Worm (Caenorhabditis elegans) whole organism, L3 larva: ENCODE results near the gene F44G4.6.

Experiments used
- R02D3.7 ChIP-seq: fragments of 150-350 bp; optimal IDR thresholded peaks from 2 replicates; lab custom pipeline; 2014; ENCODE audit warnings: missing biosample characterization, missing genetic modification characterization
- ZK546.5 ChIP-seq: sonication (generic microtip); optimal IDR thresholded peaks from 2 replicates; lab custom pipeline; 2017; ENCODE audit warnings: missing biosample characterization, missing genetic modification characterization
- aly-2 ChIP-seq: fragments of 150-350 bp; optimal IDR thresholded peaks from 2 replicates; lab custom pipeline; 2014; ENCODE audit warnings: missing biosample characterization, missing genetic modification characterization
- ama-1 ChIP-seq: fragments of 150-350 bp; optimal IDR thresholded peaks from 2 replicates; lab custom pipeline; 2018
- ceh-16 ChIP-seq: sonication (generic microtip); optimal IDR thresholded peaks from 2 replicates; lab custom pipeline; 2017; ENCODE audit warnings: missing biosample characterization, missing genetic modification characterization
- ceh-82 ChIP-seq: fragments of 150-350 bp; optimal IDR thresholded peaks from 2 replicates; lab custom pipeline; 2014; ENCODE audit warnings: missing biosample characterization, missing genetic modification characterization
- ceh-9 ChIP-seq: sonication (generic microtip); optimal IDR thresholded peaks from 2 replicates; lab custom pipeline; 2018; ENCODE audit warnings: missing biosample characterization, missing genetic modification characterization
- daf-12 ChIP-seq: fragments of 150-350 bp; optimal IDR thresholded peaks from 2 replicates; lab custom pipeline; 2014; ENCODE audit warnings: missing biosample characterization, missing genetic modification reagents, missing genetic modification characterization
- egl-27 ChIP-seq: sonication (generic microtip); optimal IDR thresholded peaks from 4 replicates; lab custom pipeline; 2017; ENCODE audit warnings: missing biosample characterization, missing genetic modification reagents, missing genetic modification characterization
- egl-5 ChIP-seq: fragments of 150-350 bp; optimal IDR thresholded peaks from 2 replicates; lab custom pipeline; 2017; ENCODE audit warnings: missing biosample characterization, missing genetic modification reagents, missing genetic modification characterization, inconsistent platforms
- elt-1 ChIP-seq: fragments of 150-350 bp; optimal IDR thresholded peaks from 2 replicates; lab custom pipeline; 2014; ENCODE audit warnings: missing biosample characterization, missing genetic modification characterization
- elt-2 ChIP-seq: sonication (generic microtip); optimal IDR thresholded peaks from 2 replicates; lab custom pipeline; 2016; ENCODE audit warnings: missing genetic modification reagents, mild to moderate bottlenecking, missing genetic modification characterization, missing compliant biosample characterization
- elt-3 ChIP-seq, 3 experiments: fragments of 150-350 bp in 1 of 3; sonication (generic microtip) in 2 of 3; optimal IDR thresholded peaks; 2 replicates in 2 of 3; 4 replicates in 1 of 3; lab custom pipeline; 2014 to 2017; ENCODE audit warnings: missing biosample characterization in 3 of 3, missing genetic modification characterization in 3 of 3
- eor-1 ChIP-seq, 2 experiments: fragments of 150-350 bp; optimal IDR thresholded peaks; 2 replicates each; lab custom pipeline; 2014 to 2018; ENCODE audit warnings: missing biosample characterization in 2 of 2, missing genetic modification characterization in 2 of 2
- fkh-10 ChIP-seq: sonication (generic microtip); optimal IDR thresholded peaks from 2 replicates; lab custom pipeline; 2017; ENCODE audit warnings: missing biosample characterization, missing genetic modification reagents, missing genetic modification characterization
- fkh-2 ChIP-seq: fragments of 150-350 bp; optimal IDR thresholded peaks from 2 replicates; lab custom pipeline; 2014; ENCODE audit warnings: missing biosample characterization, missing genetic modification reagents, missing genetic modification characterization
- hmg-11 ChIP-seq: sonication (generic microtip); optimal IDR thresholded peaks from 2 replicates; lab custom pipeline; 2016; ENCODE audit warnings: missing genetic modification characterization, missing compliant biosample characterization
- lin-15B ChIP-seq: fragments of 150-350 bp; optimal IDR thresholded peaks from 2 replicates; lab custom pipeline; 2014; ENCODE audit warnings: missing biosample characterization, missing genetic modification characterization
- lin-39 ChIP-seq: fragments of 150-350 bp; optimal IDR thresholded peaks from 2 replicates; lab custom pipeline; 2018; ENCODE audit warnings: missing biosample characterization, missing genetic modification reagents, missing genetic modification characterization
- mml-1 ChIP-seq: fragments of 150-350 bp; sonication (generic microtip); optimal IDR thresholded peaks from 3 replicates; lab custom pipeline; 2014; ENCODE audit warnings: missing biosample characterization, missing genetic modification characterization
- nhr-12 ChIP-seq: fragments of 150-350 bp; optimal IDR thresholded peaks from 2 replicates; lab custom pipeline; 2014; ENCODE audit warnings: missing biosample characterization, missing genetic modification characterization
- nhr-23 ChIP-seq: fragments of 150-350 bp; optimal IDR thresholded peaks from 2 replicates; lab custom pipeline; 2014; ENCODE audit warnings: missing biosample characterization, missing genetic modification reagents, missing genetic modification characterization
- nhr-25 ChIP-seq: sonication (generic microtip); optimal IDR thresholded peaks from 2 replicates; lab custom pipeline; 2017; ENCODE audit warnings: missing biosample characterization, missing genetic modification characterization
- nhr-43 ChIP-seq: sonication (generic microtip); optimal IDR thresholded peaks from 2 replicates; lab custom pipeline; 2016; ENCODE audit warnings: mild to moderate bottlenecking, missing genetic modification characterization, missing compliant biosample characterization; ENCODE audit not compliant: poor library complexity, severe bottlenecking
- nhr-67 ChIP-seq: fragments of 150-350 bp; optimal IDR thresholded peaks from 2 replicates; lab custom pipeline; 2014; ENCODE audit warnings: missing biosample characterization, missing genetic modification characterization
- nhr-76 ChIP-seq: fragments of 150-350 bp; sonication (generic microtip); optimal IDR thresholded peaks from 5 replicates; lab custom pipeline; 2014; ENCODE audit warnings: missing biosample characterization, missing genetic modification characterization
- nhr-77 ChIP-seq: fragments of 150-350 bp; optimal IDR thresholded peaks from 2 replicates; lab custom pipeline; 2014; ENCODE audit warnings: missing biosample characterization, missing genetic modification characterization
- pha-4 ChIP-seq: fragments of 150-350 bp; optimal IDR thresholded peaks from 2 replicates; lab custom pipeline; 2014; ENCODE audit warnings: missing biosample characterization, missing genetic modification reagents, missing genetic modification characterization
- pqm-1 ChIP-seq: fragments of 150-350 bp; optimal IDR thresholded peaks from 2 replicates; lab custom pipeline; 2017; ENCODE audit warnings: missing biosample characterization, missing genetic modification characterization, inconsistent platforms
- sea-2 ChIP-seq: fragments of 150-350 bp; sonication (generic microtip); optimal IDR thresholded peaks from 4 replicates; lab custom pipeline; 2014; ENCODE audit warnings: missing biosample characterization, missing genetic modification reagents, missing genetic modification characterization
- skn-1 ChIP-seq: fragments of 150-350 bp; optimal IDR thresholded peaks from 2 replicates; lab custom pipeline; 2014; ENCODE audit warnings: missing biosample characterization, missing genetic modification characterization
- snpc-4 ChIP-seq: fragments of 150-350 bp; optimal IDR thresholded peaks from 2 replicates; lab custom pipeline; 2014; ENCODE audit warnings: missing biosample characterization, missing genetic modification characterization
- unc-39 ChIP-seq: sonication (generic microtip); optimal IDR thresholded peaks from 4 replicates; lab custom pipeline; 2017; ENCODE audit warnings: missing biosample characterization, missing genetic modification characterization
- ztf-11 ChIP-seq: fragments of 150-350 bp; optimal IDR thresholded peaks from 2 replicates; lab custom pipeline; 2014; ENCODE audit warnings: missing biosample characterization, missing genetic modification characterization
- ztf-4 ChIP-seq: fragments of 150-350 bp; optimal IDR thresholded peaks from 2 replicates; lab custom pipeline; 2014; ENCODE audit warnings: missing biosample characterization, missing genetic modification characterization

F44G4.6 gene

DNA sequence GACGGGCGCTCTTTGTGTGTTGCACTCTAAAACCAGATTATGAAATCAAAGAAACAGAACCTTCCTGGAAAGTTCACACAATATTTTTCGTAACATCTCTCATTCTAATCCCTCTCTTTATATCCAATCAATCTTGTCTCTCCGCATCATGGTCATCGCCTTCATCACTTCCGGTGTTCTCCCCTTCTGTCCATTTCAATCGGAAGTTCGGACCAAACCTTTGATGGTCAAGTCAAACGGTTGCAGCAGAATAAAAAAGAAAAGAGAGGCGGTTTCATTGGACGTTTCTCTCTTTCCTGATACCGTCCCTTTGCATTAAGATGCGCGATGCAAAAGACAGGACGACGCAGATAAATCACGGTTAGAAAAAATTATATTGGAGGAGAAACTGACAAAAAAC lies 31.4 kb upstream of the F44G4.6 start:
- TF ChIP-seq nhr-25 (tag; lab: Kevin White, UChicago) (peak; percentile 11), nhr-23 (tag; lab: Kevin White, UChicago) (peak; percentile 27), unc-39 (tag; lab: Kevin White, UChicago) (no peak)

- TF ChIP-seq nhr-23 (tag; lab: Kevin White, UChicago) (peak; percentile 57), nhr-77 (tag; lab: Kevin White, UChicago) (no peak)
These were observed 30.3 kb upstream of the F44G4.6 start for ce11 chrII:9031891-9032290.

DNA sequence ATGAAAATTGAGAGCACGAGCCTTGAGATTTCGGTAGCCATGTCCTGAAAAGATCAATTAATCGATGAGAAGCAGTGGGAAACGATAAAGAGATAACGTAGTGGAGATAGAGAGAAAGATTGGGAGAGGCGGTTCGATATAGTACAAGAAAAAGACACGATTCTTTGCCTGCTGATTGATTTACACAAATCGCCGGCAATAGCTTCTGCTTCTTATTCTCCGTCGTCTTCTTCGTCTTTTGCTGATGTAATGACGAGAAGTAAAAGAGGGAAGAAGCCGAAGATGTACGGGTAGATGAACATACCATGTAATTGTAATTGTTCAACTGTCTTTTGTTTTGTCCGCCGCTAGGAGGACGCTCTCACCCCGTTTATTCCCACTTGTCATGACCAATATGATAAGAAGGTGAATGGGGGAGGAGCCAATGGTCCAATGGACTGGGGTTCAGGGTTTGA lies 27.7 kb upstream of the F44G4.6 start, which contains the start of gene F37B12.1:
TSS of gene F37B12.1 (minus strand) at position 51 of the 455 bp plus-strand sequence.
- TF ChIP-seq ama-1 (lab: Kevin White, UChicago) (peak; percentile 2), ceh-16 (tag; lab: Kevin White, UChicago) (no peak)

DNA sequence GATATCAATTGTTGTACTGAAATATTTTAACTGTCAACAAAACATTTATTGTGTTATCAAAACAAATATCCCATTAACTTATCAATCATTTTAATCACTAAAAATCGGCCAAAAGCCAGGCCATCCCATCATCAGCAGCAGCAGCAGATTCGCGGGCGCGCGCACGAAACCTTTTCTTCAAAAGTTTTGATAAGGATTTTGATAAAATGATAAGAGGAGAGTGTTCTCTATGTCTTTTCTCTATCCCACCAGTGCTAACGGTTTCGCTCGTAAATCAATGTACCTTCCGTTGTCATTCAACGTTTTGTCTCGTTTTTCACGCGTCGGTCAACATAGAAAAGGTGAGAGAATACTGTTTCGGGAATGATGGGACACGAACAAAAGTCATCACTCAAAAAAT lies 26.5 kb upstream of the F44G4.6 start:
- TF ChIP-seq fkh-2 (no peak), ceh-9 (no peak), snpc-4 (tag; lab: Kevin White, UChicago) (no peak), ztf-11 (tag; lab: Kevin White, UChicago) (no peak), ztf-4 (tag; lab: Kevin White, UChicago) (no peak), elt-3 (tag; optimal IDR thresholded peaks at IDR 0.05; lab: Kevin White, UChicago) (peak in 2 of 3 experiments; percentile 83 to 93), ceh-16 (tag; lab: Kevin White, UChicago) (no peak), lin-39 (tag; lab: Kevin White, UChicago) (no peak), lin-15B (tag; lab: Kevin White, UChicago) (no peak), pqm-1 (tag; lab: Kevin White, UChicago) (no peak), nhr-43 (peak; percentile 35), eor-1 (tag; optimal IDR thresholded peaks at IDR 0.05; lab: Kevin White, UChicago) (no peak), elt-1 (tag; lab: Kevin White, UChicago) (no peak), nhr-23 (tag; lab: Kevin White, UChicago) (peak; percentile 24), ama-1 (lab: Kevin White, UChicago) (no peak), hmg-11 (tag; lab: Kevin White, UChicago) (no peak), ceh-82 (tag; lab: Kevin White, UChicago) (no peak), daf-12 (tag; lab: Kevin White, UChicago) (no peak), mml-1 (no peak), pha-4 (tag; lab: Kevin White, UChicago) (no peak), nhr-77 (tag; lab: Kevin White, UChicago) (no peak), sea-2 (GFP tag; lab: Kevin White, UChicago) (no peak), fkh-10 (no peak), R02D3.7 (tag; lab: Kevin White, UChicago) (no peak), skn-1 (tag; lab: Kevin White, UChicago) (no peak), elt-2 (no peak)

DNA sequence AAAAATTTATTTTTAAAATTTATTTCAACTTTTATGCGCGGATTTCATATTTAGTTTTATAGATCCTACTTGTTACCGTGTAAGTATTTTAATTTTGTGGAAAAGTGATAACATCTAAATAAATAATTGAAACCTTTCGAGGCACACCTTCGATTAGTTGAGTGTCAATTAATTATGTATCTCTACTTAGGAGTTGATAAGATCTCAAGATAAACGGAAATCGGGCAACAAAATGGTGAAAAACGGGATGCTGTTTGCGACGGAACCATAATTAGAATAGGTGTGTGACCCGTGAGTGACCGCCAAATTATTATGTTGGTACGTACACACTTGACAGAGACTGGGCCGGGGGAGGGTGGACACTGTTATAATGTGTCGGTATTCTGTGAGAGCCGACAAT lies 24.8 kb upstream of the F44G4.6 start:
- no peak for TF ChIP-seq nhr-76 (tag; lab: Kevin White, UChicago)
- TF ChIP-seq nhr-12 (tag; lab: Kevin White, UChicago): no peak
- TF ChIP-seq ama-1 (lab: Kevin White, UChicago): peak; percentile 21
- no peak for TF ChIP-seq ztf-11 (tag; lab: Kevin White, UChicago)

- no peak for TF ChIP-seq egl-5 (tag; lab: Kevin White, UChicago)
These were observed 22.7 kb upstream of the F44G4.6 start for ce11 chrII:9024312-9024711.

DNA sequence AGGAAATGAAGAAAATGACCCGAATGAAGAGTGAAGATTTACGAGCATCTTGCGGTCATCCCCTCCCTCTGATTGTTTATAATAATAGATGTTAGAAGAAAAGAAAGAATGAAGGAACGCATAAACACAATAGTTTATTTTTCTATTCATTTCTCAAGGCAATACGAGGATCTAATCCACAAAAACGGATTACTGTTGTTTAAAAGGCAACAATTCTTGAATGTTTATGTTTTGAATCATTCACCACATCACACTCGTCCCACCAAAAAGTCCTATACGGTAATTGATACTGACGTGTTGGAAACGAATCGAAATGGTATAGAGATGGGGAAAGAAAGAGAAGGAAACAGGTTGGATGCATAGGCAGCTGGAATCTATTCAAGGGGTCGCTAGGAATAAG lies 20.0 kb upstream of the F44G4.6 start:
- TF ChIP-seq ztf-11 (tag; lab: Kevin White, UChicago) (no peak), aly-2 (tag; lab: Kevin White, UChicago) (no peak), sea-2 (GFP tag; lab: Kevin White, UChicago) (no peak), skn-1 (tag; lab: Kevin White, UChicago) (no peak), nhr-43 (no peak), egl-27 (tag; lab: Kevin White, UChicago) (no peak), ZK546.5 (tag; lab: Kevin White, UChicago) (no peak), ceh-9 (no peak), ztf-4 (tag; lab: Kevin White, UChicago) (no peak), nhr-67 (tag; lab: Kevin White, UChicago) (no peak), nhr-76 (tag; lab: Kevin White, UChicago) (no peak), elt-2 (no peak)
